Fruit fly (Drosophila melanogaster) whole organism, wandering third instar larva: Measurements from ENCODE around the gene CG42307.

ENCODE experiments used
- Abd-B ChIP-seq: fragments of >200 bp; optimal IDR thresholded peaks from 2 replicates; lab custom pipeline; 2017; ENCODE audit warnings: missing biosample characterization, missing genetic modification characterization
- CG32264 ChIP-seq: fragments of 200-800 bp; sonication (Bioruptor generic); optimal IDR thresholded peaks from 2 replicates; lab custom pipeline; 2016; ENCODE audit warnings: missing biosample characterization, missing genetic modification characterization
- CG9705 ChIP-seq: fragments of 200-800 bp; sonication (Bioruptor generic); optimal IDR thresholded peaks from 2 replicates; lab custom pipeline; 2018; ENCODE audit warnings: missing biosample characterization, mild to moderate bottlenecking, missing genetic modification characterization
- Dif ChIP-seq: fragments of 200-275, 200-300 bp; sonication (Bioruptor generic); optimal IDR thresholded peaks from 2 replicates; lab custom pipeline; 2018; ENCODE audit warnings: missing biosample characterization, missing genetic modification characterization; ENCODE audit not compliant: partially characterized antibody
- GATAd ChIP-seq: sonication (Bioruptor generic); optimal IDR thresholded peaks from 2 replicates; lab custom pipeline; 2016; ENCODE audit warnings: missing biosample characterization, missing genetic modification characterization
- HLH106 ChIP-seq: fragments of 200-800 bp; optimal IDR thresholded peaks from 3 replicates; lab custom pipeline; 2019; ENCODE audit warnings: missing biosample characterization, mild to moderate bottlenecking, missing genetic modification characterization, moderate library complexity
- Hnf4 ChIP-seq: fragments of 200-800 bp; sonication (Bioruptor generic); optimal IDR thresholded peaks from 2 replicates; lab custom pipeline; 2016; ENCODE audit warnings: missing biosample characterization, mild to moderate bottlenecking, missing genetic modification characterization
- Hr78 ChIP-seq: fragments of >200 bp; optimal IDR thresholded peaks from 2 replicates; lab custom pipeline; 2017; ENCODE audit warnings: missing biosample characterization, missing genetic modification characterization
- Hr83 ChIP-seq: fragments of 200-300 bp; sonication (Bioruptor generic); optimal IDR thresholded peaks from 2 replicates; lab custom pipeline; 2016; ENCODE audit warnings: missing biosample characterization, mild to moderate bottlenecking, missing genetic modification characterization, moderate library complexity; ENCODE audit not compliant: poor library complexity, severe bottlenecking
- Jra ChIP-seq: sonication (Bioruptor generic); optimal IDR thresholded peaks from 2 replicates; lab custom pipeline; 2016; ENCODE audit warnings: missing biosample characterization, missing genetic modification characterization
- Mio ChIP-seq: sonication (Bioruptor generic); optimal IDR thresholded peaks from 2 replicates; lab custom pipeline; 2016; ENCODE audit warnings: missing biosample characterization, missing genetic modification characterization
- Myc ChIP-seq: fragments of >200 bp; optimal IDR thresholded peaks from 2 replicates; lab custom pipeline; 2017
- N ChIP-seq: fragments of >200 bp; optimal IDR thresholded peaks from 2 replicates; lab custom pipeline; 2018; ENCODE audit warnings: missing biosample characterization, missing external identifiers, missing genetic modification characterization
- OdsH ChIP-seq: fragments of 200-800 bp; sonication (Bioruptor generic); optimal IDR thresholded peaks from 2 replicates; lab custom pipeline; 2016; ENCODE audit warnings: missing biosample characterization, mild to moderate bottlenecking, missing genetic modification characterization
- Rel ChIP-seq, 2 experiments: fragments of 200-800 bp; sonication (Bioruptor generic) in 1 of 2; optimal IDR thresholded peaks; 2 replicates in 1 of 2; 3 replicates in 1 of 2; lab custom pipeline; 2016 to 2019; ENCODE audit warnings: mild to moderate bottlenecking in 2 of 2, missing biosample characterization in 2 of 2, missing genetic modification characterization in 2 of 2, moderate library complexity in 1 of 2
- Sp1 ChIP-seq: fragments of 200-800 bp; sonication (Bioruptor generic); optimal IDR thresholded peaks from 3 replicates; lab custom pipeline; 2019; ENCODE audit warnings: missing biosample characterization, mild to moderate bottlenecking, missing genetic modification characterization, moderate library complexity
- Vsx2 ChIP-seq: fragments of 200-300, 225-300 bp; sonication (Bioruptor generic); optimal IDR thresholded peaks from 2 replicates; lab custom pipeline; 2018; ENCODE audit warnings: missing biosample characterization, missing genetic modification characterization; ENCODE audit not compliant: partially characterized antibody
- br ChIP-seq: fragments of 200-800 bp; sonication (Bioruptor generic); optimal IDR thresholded peaks from 2 replicates; lab custom pipeline; 2016; ENCODE audit warnings: missing biosample characterization, missing genetic modification characterization
- brk ChIP-seq: fragments of 200-800 bp; sonication (Bioruptor generic); optimal IDR thresholded peaks from 2 replicates; lab custom pipeline; 2016; ENCODE audit warnings: missing biosample characterization, mild to moderate bottlenecking, missing genetic modification characterization
- dl ChIP-seq, 2 experiments: fragments of 175-275, 200-275 bp in 1 of 2; fragments of 200-275 bp in 1 of 2; sonication (Bioruptor generic); optimal IDR thresholded peaks; lab custom pipeline; 2018; ENCODE audit warnings: mild to moderate bottlenecking in 2 of 2, missing biosample characterization in 2 of 2, missing genetic modification characterization in 2 of 2, moderate library complexity in 2 of 2; ENCODE audit not compliant: partially characterized antibody in 2 of 2, insufficient read depth in 1 of 2
- dmrt93B ChIP-seq: fragments of 200-800 bp; sonication (Bioruptor generic); optimal IDR thresholded peaks from 2 replicates; lab custom pipeline; 2018; ENCODE audit warnings: missing biosample characterization, mild to moderate bottlenecking, missing genetic modification characterization
- dsf ChIP-seq: sonication (Bioruptor generic); optimal IDR thresholded peaks from 2 replicates; lab custom pipeline; 2016; ENCODE audit warnings: missing biosample characterization, missing genetic modification characterization, borderline replicate concordance
- foxo ChIP-seq, 2 experiments: fragments of 200-800 bp; sonication (Bioruptor generic); optimal IDR thresholded peaks; 2 replicates in 1 of 2; 3 replicates in 1 of 2; lab custom pipeline; 2016 to 2017; ENCODE audit warnings: missing biosample characterization in 2 of 2, missing genetic modification characterization in 2 of 2
- fru ChIP-seq: fragments of 200-800 bp; sonication (Bioruptor generic); optimal IDR thresholded peaks from 3 replicates; lab custom pipeline; 2016; ENCODE audit warnings: missing biosample characterization, mild to moderate bottlenecking, missing genetic modification characterization
- h ChIP-seq: fragments of 200-800 bp; sonication (Bioruptor generic); optimal IDR thresholded peaks from 3 replicates; lab custom pipeline; 2016; ENCODE audit warnings: missing biosample characterization, mild to moderate bottlenecking, missing genetic modification characterization
- jim ChIP-seq: fragments of 175-275, 200-325 bp; sonication (Bioruptor generic); optimal IDR thresholded peaks from 2 replicates; lab custom pipeline; 2016; ENCODE audit warnings: missing biosample characterization, mild to moderate bottlenecking, missing genetic modification characterization
- psq ChIP-seq: fragments of 200-800 bp; sonication (Bioruptor generic); optimal IDR thresholded peaks from 3 replicates; lab custom pipeline; 2017; ENCODE audit warnings: missing biosample characterization, mild to moderate bottlenecking, missing genetic modification characterization, moderate library complexity
- rgr ChIP-seq: fragments of 200-800 bp; sonication (Bioruptor generic); optimal IDR thresholded peaks from 3 replicates; lab custom pipeline; 2016; ENCODE audit warnings: missing biosample characterization, mild to moderate bottlenecking, missing genetic modification characterization
- sage ChIP-seq: fragments of 200-800 bp; sonication (Bioruptor generic); optimal IDR thresholded peaks from 2 replicates; lab custom pipeline; 2016; ENCODE audit warnings: missing biosample characterization, mild to moderate bottlenecking, missing genetic modification characterization
- sv ChIP-seq: fragments of 200-800 bp; sonication (Bioruptor generic); optimal IDR thresholded peaks from 3 replicates; lab custom pipeline; 2016; ENCODE audit warnings: missing biosample characterization, missing genetic modification characterization
- tai ChIP-seq: sonication (Bioruptor generic); optimal IDR thresholded peaks from 2 replicates; lab custom pipeline; 2016; ENCODE audit warnings: missing biosample characterization, missing genetic modification characterization
- woc ChIP-seq: sonication (Bioruptor generic); optimal IDR thresholded peaks from 2 replicates; lab custom pipeline; 2016; ENCODE audit warnings: missing biosample characterization, mild to moderate bottlenecking, missing genetic modification characterization

The CG42307 gene

dm6 chr3L:7359827-7360323 is 30.9 kb downstream of the CG42307 start, which contains the start of gene pst:
Gene pst, minus strand, starts transcription at chr3L:7360263.
- TF ChIP-seq brk (GFP tag; lab: Kevin White, UChicago): no peak
- TF ChIP-seq Hr83 (GFP tag; lab: Kevin White, UChicago): peak; percentile 58
- no peak for TF ChIP-seq OdsH (GFP tag; lab: Kevin White, UChicago)
- TF ChIP-seq Sp1 (GFP tag; lab: Kevin White, UChicago): peak; percentile 25
- peak; percentile 19 for TF ChIP-seq Jra (GFP tag; lab: Kevin White, UChicago)
- TF ChIP-seq Mio (GFP tag; lab: Kevin White, UChicago): no peak
- peak; percentile 18 for TF ChIP-seq fru (GFP tag; lab: Kevin White, UChicago)
- TF ChIP-seq Rel (GFP tag; optimal IDR thresholded peaks at IDR 0.05; lab: Kevin White, UChicago): no peak
- TF ChIP-seq Rel (tag; optimal IDR thresholded peaks at IDR 0.05; lab: Kevin White, UChicago): peak; percentile 100
- TF ChIP-seq Dif (GFP tag; lab: Kevin White, UChicago): peak; percentile 46
- no peak for TF ChIP-seq tai (GFP tag; lab: Kevin White, UChicago)

dm6 chr3L:7360324-7360852 is 31.5 kb downstream of the CG42307 start, which contains the start of gene Sec63:
Gene Sec63, plus strand, starts transcription at chr3L:7360561.
- TF ChIP-seq dsf (GFP tag; lab: Kevin White, UChicago): no peak
- TF ChIP-seq Hnf4 (GFP tag; lab: Kevin White, UChicago): peak; percentile 35
- no peak for TF ChIP-seq rgr (GFP tag; lab: Kevin White, UChicago)
- no peak for TF ChIP-seq Dif (GFP tag; lab: Kevin White, UChicago)
- no peak for TF ChIP-seq N (GFP tag; lab: Kevin White, UChicago)
- TF ChIP-seq Mio (GFP tag; lab: Kevin White, UChicago): no peak
- no peak for TF ChIP-seq CG32264 (GFP tag; lab: Kevin White, UChicago)
- TF ChIP-seq GATAd (GFP tag; lab: Kevin White, UChicago): no peak
- TF ChIP-seq Myc (lab: Kevin White, UChicago): peak; percentile 44
- no peak for TF ChIP-seq dmrt93B (GFP tag; lab: Kevin White, UChicago)
- no peak for TF ChIP-seq Abd-B (GFP tag; lab: Kevin White, UChicago)
- no peak for TF ChIP-seq dl (GFP tag; optimal IDR thresholded peaks at IDR 0.05; lab: Kevin White, UChicago; ENCODE audit: insufficient read depth in 1 of 2, partially characterized antibody in 2 of 2)
- TF ChIP-seq fru (GFP tag; lab: Kevin White, UChicago): no peak
- peak in 1 of 2 experiments; percentile 54 for TF ChIP-seq foxo (GFP tag; optimal IDR thresholded peaks at IDR 0.05; lab: Kevin White, UChicago)
- no peak for TF ChIP-seq Rel (GFP tag; optimal IDR thresholded peaks at IDR 0.05; lab: Kevin White, UChicago)
- no peak for TF ChIP-seq Rel (tag; optimal IDR thresholded peaks at IDR 0.05; lab: Kevin White, UChicago)
- TF ChIP-seq HLH106 (tag; lab: Kevin White, UChicago): peak; percentile 55
- peak; percentile 27 for TF ChIP-seq psq
- peak; percentile 21 for TF ChIP-seq sv (GFP tag; lab: Kevin White, UChicago)
- peak; percentile 35 for TF ChIP-seq br (GFP tag; lab: Kevin White, UChicago)
- no peak for TF ChIP-seq Vsx2 (GFP tag; lab: Kevin White, UChicago)
- no peak for TF ChIP-seq Sp1 (GFP tag; lab: Kevin White, UChicago)
- TF ChIP-seq CG9705: no peak
- TF ChIP-seq sage (GFP tag; lab: Kevin White, UChicago): no peak
- TF ChIP-seq jim: no peak
- TF ChIP-seq tai (GFP tag; lab: Kevin White, UChicago): no peak
- TF ChIP-seq Hr83 (GFP tag; lab: Kevin White, UChicago): peak; percentile 61

dm6 chr3L:7361095-7361522 is 32.2 kb downstream of the CG42307 start:
- TF ChIP-seq jim (no peak), fru (GFP tag; lab: Kevin White, UChicago) (no peak), foxo (GFP tag; optimal IDR thresholded peaks at IDR 0.05; lab: Kevin White, UChicago) (no peak), N (GFP tag; lab: Kevin White, UChicago) (no peak), rgr (GFP tag; lab: Kevin White, UChicago) (no peak), Hr78 (GFP tag; lab: Kevin White, UChicago) (no peak), Jra (GFP tag; lab: Kevin White, UChicago) (no peak), sv (GFP tag; lab: Kevin White, UChicago) (no peak), HLH106 (tag; lab: Kevin White, UChicago) (peak; percentile 8), Vsx2 (GFP tag; lab: Kevin White, UChicago) (no peak), woc (GFP tag; lab: Kevin White, UChicago) (no peak), h (peak; percentile 23)
